Worm (Caenorhabditis elegans) whole organism, L1 larva: ENCODE measurements around the gene F14H3.12.

Source experiments
- C04F5.9 ChIP-seq: sonication (generic microtip); optimal IDR thresholded peaks from 2 replicates; lab custom pipeline; 2016; ENCODE audit warnings: missing genetic modification characterization, missing compliant biosample characterization
- alr-1 ChIP-seq: fragments of 200-800 bp; sonication (Bioruptor generic); optimal IDR thresholded peaks from 2 replicates; lab custom pipeline; 2018; ENCODE audit warnings: borderline replicate concordance, mild to moderate bottlenecking, missing genetic modification characterization, missing compliant biosample characterization
- ama-1 ChIP-seq: fragments of 150-350 bp; optimal IDR thresholded peaks from 2 replicates; lab custom pipeline; 2014
- blmp-1 ChIP-seq: fragments of 150-350 bp; optimal IDR thresholded peaks from 2 replicates; lab custom pipeline; 2014; ENCODE audit warnings: missing biosample characterization, missing genetic modification characterization
- efl-1 ChIP-seq, 4 experiments: fragments of 150-350 bp; optimal IDR thresholded peaks in 3 of 4; peaks in 1 of 4; 1 replicate in 1 of 4; 2 replicates in 3 of 4; lab custom pipeline; 2014; ENCODE audit warnings: missing biosample characterization in 2 of 4, missing genetic modification characterization in 2 of 4, missing genetic modification reagents in 2 of 4
- efl-3 ChIP-seq: fragments of 200-800 bp; sonication (Bioruptor generic); optimal IDR thresholded peaks from 2 replicates; lab custom pipeline; 2018; ENCODE audit warnings: mild to moderate bottlenecking, missing genetic modification characterization, missing compliant biosample characterization
- elt-2 ChIP-seq: sonication (generic microtip); optimal IDR thresholded peaks from 2 replicates; lab custom pipeline; 2016; ENCODE audit warnings: missing genetic modification characterization, mild to moderate bottlenecking, inconsistent platforms, missing compliant biosample characterization, missing genetic modification reagents
- elt-3 ChIP-seq, 6 experiments: fragments of 150-350 bp in 1 of 6; sonication (generic microtip); optimal IDR thresholded peaks; 2 replicates each; lab custom pipeline; 2017 to 2018; ENCODE audit warnings: missing biosample characterization in 6 of 6, missing genetic modification characterization in 6 of 6, inconsistent platforms in 1 of 6
- fkh-10 ChIP-seq: sonication (generic microtip); optimal IDR thresholded peaks from 2 replicates; lab custom pipeline; 2017; ENCODE audit warnings: missing biosample characterization, missing genetic modification reagents, missing genetic modification characterization
- fkh-4 ChIP-seq: sonication (generic microtip); optimal IDR thresholded peaks from 2 replicates; lab custom pipeline; 2016; ENCODE audit warnings: missing compliant biosample characterization, missing genetic modification characterization, borderline replicate concordance
- fos-1 ChIP-seq: fragments of 150-350 bp; optimal IDR thresholded peaks from 2 replicates; lab custom pipeline; 2014; ENCODE audit warnings: missing biosample characterization, missing genetic modification characterization
- hlh-17 ChIP-seq: fragments of 200-800 bp; sonication (Bioruptor generic); optimal IDR thresholded peaks from 2 replicates; lab custom pipeline; 2018; ENCODE audit warnings: missing genetic modification characterization, mild to moderate bottlenecking, missing compliant biosample characterization, moderate library complexity, borderline replicate concordance
- hpl-2 ChIP-seq: fragments of 150-350 bp; optimal IDR thresholded peaks from 2 replicates; lab custom pipeline; 2014; ENCODE audit warnings: missing biosample characterization, missing genetic modification reagents, missing genetic modification characterization
- irx-1 ChIP-seq: sonication (generic microtip); optimal IDR thresholded peaks from 2 replicates; lab custom pipeline; 2016; ENCODE audit warnings: missing genetic modification characterization, missing compliant biosample characterization
- isw-1 ChIP-seq: fragments of 200-800 bp; sonication (Bioruptor generic); IDR thresholded peaks from 2 replicates; pipeline ENCODE4 v1.3.6; 2022; ENCODE audit warnings: missing genetic modification characterization, missing compliant biosample characterization
- lin-13 ChIP-seq: fragments of 150-350 bp; optimal IDR thresholded peaks from 2 replicates; lab custom pipeline; 2014; ENCODE audit warnings: missing biosample characterization, missing genetic modification reagents, missing genetic modification characterization
- lin-14 ChIP-seq: fragments of 200-800 bp; sonication (Bioruptor generic); optimal IDR thresholded peaks from 2 replicates; lab custom pipeline; 2018; ENCODE audit warnings: mild to moderate bottlenecking, missing genetic modification characterization, moderate library complexity, missing compliant biosample characterization
- lin-35 ChIP-seq, 2 experiments: fragments of 150-350 bp; optimal IDR thresholded peaks; 2 replicates each; lab custom pipeline; 2014; ENCODE audit warnings: missing biosample characterization in 2 of 2, missing genetic modification characterization in 2 of 2, missing genetic modification reagents in 2 of 2
- mdl-1 ChIP-seq, 2 experiments: fragments of 150-350 bp; optimal IDR thresholded peaks; 2 replicates each; lab custom pipeline; 2014 to 2017; ENCODE audit warnings: missing biosample characterization in 2 of 2, missing genetic modification characterization in 2 of 2, inconsistent platforms in 1 of 2
- mef-2 ChIP-seq: fragments of 150-350 bp; optimal IDR thresholded peaks from 2 replicates; lab custom pipeline; 2014; ENCODE audit warnings: missing biosample characterization, missing genetic modification characterization
- mep-1 ChIP-seq: fragments of 150-350 bp; optimal IDR thresholded peaks from 2 replicates; lab custom pipeline; 2014; ENCODE audit warnings: missing biosample characterization, missing genetic modification characterization
- nhr-11 ChIP-seq: fragments of 150-350 bp; optimal IDR thresholded peaks from 2 replicates; lab custom pipeline; 2014; ENCODE audit warnings: missing biosample characterization, missing genetic modification characterization
- nhr-12 ChIP-seq: sonication (generic microtip); optimal IDR thresholded peaks from 2 replicates; lab custom pipeline; 2017; ENCODE audit warnings: missing biosample characterization, missing genetic modification characterization
- nhr-19 ChIP-seq: fragments of 200-800 bp; sonication (Bioruptor generic); conservative IDR thresholded peaks from 2 replicates; pipeline ENCODE4 v1.3.6; 2022; ENCODE audit warnings: missing genetic modification characterization, missing compliant biosample characterization
- nhr-20 ChIP-seq: sonication (generic microtip); optimal IDR thresholded peaks from 2 replicates; lab custom pipeline; 2016; ENCODE audit warnings: mild to moderate bottlenecking, missing genetic modification characterization, missing compliant biosample characterization
- nhr-47 ChIP-seq: sonication (generic microtip); optimal IDR thresholded peaks from 2 replicates; lab custom pipeline; 2016; ENCODE audit warnings: mild to moderate bottlenecking, missing genetic modification characterization, moderate library complexity, missing compliant biosample characterization
- nhr-71 ChIP-seq: sonication (generic microtip); optimal IDR thresholded peaks from 2 replicates; lab custom pipeline; 2016; ENCODE audit warnings: mild to moderate bottlenecking, missing genetic modification characterization, moderate library complexity, missing compliant biosample characterization
- nhr-85 ChIP-seq: sonication (generic microtip); peaks from one replicate; lab custom pipeline; 2016; ENCODE audit warnings: missing genetic modification characterization, inconsistent platforms, missing compliant biosample characterization
- nhr-90 ChIP-seq: sonication (generic microtip); optimal IDR thresholded peaks from 2 replicates; lab custom pipeline; 2016; ENCODE audit warnings: mild to moderate bottlenecking, missing genetic modification characterization, missing compliant biosample characterization; ENCODE audit not compliant: poor library complexity
- pax-3 ChIP-seq: fragments of 200-800 bp; sonication (Bioruptor generic); optimal IDR thresholded peaks from 2 replicates; lab custom pipeline; 2018; ENCODE audit warnings: mild to moderate bottlenecking, missing genetic modification characterization, moderate library complexity, missing compliant biosample characterization
- sox-4 ChIP-seq: sonication (generic microtip); optimal IDR thresholded peaks from 2 replicates; lab custom pipeline; 2016; ENCODE audit warnings: missing genetic modification characterization, missing compliant biosample characterization
- tlp-1 ChIP-seq: fragments of 150-350 bp; optimal IDR thresholded peaks from 2 replicates; lab custom pipeline; 2014; ENCODE audit warnings: missing biosample characterization, missing genetic modification characterization
- unc-30 ChIP-seq: sonication (generic microtip); optimal IDR thresholded peaks from 2 replicates; lab custom pipeline; 2017; ENCODE audit warnings: missing biosample characterization, missing genetic modification characterization
- unc-62 ChIP-seq: fragments of 150-350 bp; optimal IDR thresholded peaks from 2 replicates; lab custom pipeline; 2014; ENCODE audit warnings: missing biosample characterization, missing genetic modification reagents, missing genetic modification characterization
- vab-15 ChIP-seq: sonication (generic microtip); optimal IDR thresholded peaks from 2 replicates; lab custom pipeline; 2017; ENCODE audit warnings: missing genotype, mild to moderate bottlenecking, missing genetic modification characterization, missing compliant biosample characterization
- zag-1 ChIP-seq: fragments of 150-350 bp; optimal IDR thresholded peaks from 2 replicates; lab custom pipeline; 2014; ENCODE audit warnings: missing biosample characterization, missing genetic modification characterization
- ztf-11 ChIP-seq, 2 experiments: sonication (generic microtip); optimal IDR thresholded peaks; 2 replicates each; lab custom pipeline; 2016 to 2017; ENCODE audit warnings: missing genetic modification characterization in 2 of 2, missing biosample characterization in 1 of 2, missing compliant biosample characterization in 1 of 2

Gene F14H3.12

ce11 chrV:16047052-16047451, 28.1 kb downstream of the F14H3.12 start:
- TF ChIP-seq irx-1 (no peak), mdl-1 (tag; optimal IDR thresholded peaks at IDR 0.05; lab: Kevin White, UChicago) (no peak), zag-1 (tag; lab: Kevin White, UChicago) (no peak), vab-15 (tag; lab: Kevin White, UChicago) (no peak), isw-1 (GFP tag; lab: Robert Waterston, UW) (no peak), fos-1 (tag; lab: Kevin White, UChicago) (no peak), tlp-1 (tag; lab: Kevin White, UChicago) (no peak), ama-1 (lab: Kevin White, UChicago) (no peak), nhr-19 (GFP tag; lab: Robert Waterston, UW) (no peak), unc-62 (GFP tag; lab: Kevin White, UChicago) (no peak), sox-4 (tag; lab: Kevin White, UChicago) (no peak), unc-30 (no peak), lin-14 (no peak)
- TF ChIP-seq, all 84 proteins: peak for 0

- TF ChIP-seq blmp-1 (tag; lab: Kevin White, UChicago) = peak; percentile 31
- no peak for TF ChIP-seq nhr-19 (GFP tag; lab: Robert Waterston, UW)
- TF ChIP-seq nhr-47 (tag; lab: Kevin White, UChicago) = no peak
- TF ChIP-seq C04F5.9 (tag; lab: Kevin White, UChicago) = no peak
- TF ChIP-seq efl-1 (optimal IDR thresholded peaks at IDR 0.05; lab: Kevin White, UChicago) = no peak
- TF ChIP-seq efl-1 (GFP tag; optimal IDR thresholded peaks at IDR 0.05 in 1 of 2; lab: Kevin White, UChicago) = peak in 1 of 2 experiments; percentile 16
These were observed 28.6 kb downstream of the F14H3.12 start, which contains the start of gene ZK285.2 for ce11 chrV:16046573-16046972. TSS of gene ZK285.2 (plus strand) at chrV:16046873.

DNA sequence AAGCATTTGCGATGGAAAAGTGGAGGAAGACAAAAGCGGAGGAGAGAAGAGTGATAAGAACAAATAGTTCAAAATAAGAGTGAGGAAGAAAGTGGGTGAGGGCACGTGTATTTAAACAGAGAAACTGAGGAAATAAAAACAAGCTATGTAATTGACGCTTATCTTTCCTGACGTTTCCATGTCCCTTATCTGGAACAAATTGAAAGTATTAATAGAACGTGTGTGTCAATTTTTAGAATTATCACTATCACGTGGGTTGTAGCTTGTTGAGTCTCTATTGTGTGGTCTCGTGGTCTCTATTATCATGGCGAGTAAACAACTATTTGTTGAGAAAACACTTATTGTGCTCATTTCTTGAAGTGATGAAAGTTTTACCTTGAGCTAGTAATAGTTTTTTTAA, 29.3 kb downstream of the F14H3.12 start, which contains the start of gene T10C6.15:
Gene T10C6.15, minus strand, starts transcription at position 104 of the 400 bp plus-strand sequence.
- TF ChIP-seq hlh-17 (GFP tag; lab: Kevin White, UChicago) (no peak), nhr-19 (GFP tag; lab: Robert Waterston, UW) (peak; percentile 32), nhr-11 (tag; lab: Kevin White, UChicago) (no peak), mep-1 (tag; lab: Kevin White, UChicago) (no peak), elt-2 (peak; percentile 99), hpl-2 (GFP tag; lab: Kevin White, UChicago) (peak; percentile 58), nhr-85 (tag; lab: Kevin White, UChicago) (peak; percentile 30), fkh-10 (GFP tag; lab: Kevin White, UChicago) (no peak), ztf-11 (tag; optimal IDR thresholded peaks at IDR 0.05; lab: Kevin White, UChicago) (no peak), fkh-4 (tag; lab: Kevin White, UChicago) (no peak), lin-35 (GFP tag; optimal IDR thresholded peaks at IDR 0.05; lab: Kevin White, UChicago) (peak in 1 of 2 experiments; percentile 76), efl-1 (optimal IDR thresholded peaks at IDR 0.05; lab: Kevin White, UChicago) (no peak), efl-1 (GFP tag; optimal IDR thresholded peaks at IDR 0.05 in 1 of 2; lab: Kevin White, UChicago) (peak in 1 of 2 experiments; percentile 87), nhr-90 (tag; lab: Kevin White, UChicago) (peak; percentile 63), nhr-12 (tag; lab: Kevin White, UChicago) (no peak), mef-2 (no peak), fos-1 (tag; lab: Kevin White, UChicago) (no peak), mdl-1 (tag; optimal IDR thresholded peaks at IDR 0.05; lab: Kevin White, UChicago) (peak in 1 of 2 experiments; percentile 50), elt-3 (tag; optimal IDR thresholded peaks at IDR 0.05; lab: Kevin White, UChicago) (no peak), unc-62 (GFP tag; lab: Kevin White, UChicago) (no peak), nhr-71 (tag; lab: Kevin White, UChicago) (peak; percentile 68), pax-3 (peak; percentile 49), nhr-20 (tag; lab: Kevin White, UChicago) (peak; percentile 67), lin-13 (GFP tag; lab: Kevin White, UChicago) (no peak), alr-1 (tag; lab: Kevin White, UChicago) (no peak), irx-1 (no peak), efl-3 (GFP tag; lab: Kevin White, UChicago) (no peak)
